Worm (Caenorhabditis elegans) whole organism, L4/young adult: ENCODE data around the gene K06A4.10.

ENCODE experiments used
- dao-5 ChIP-seq: sonication (generic microtip); optimal IDR thresholded peaks from 2 replicates; lab custom pipeline; 2016; ENCODE audit warnings: missing genotype, missing genetic modification characterization, moderate library complexity, missing compliant biosample characterization
- him-1 ChIP-seq: sonication (generic microtip); optimal IDR thresholded peaks from 2 replicates; lab custom pipeline; 2016; ENCODE audit warnings: missing genotype, missing genetic modification reagents, missing genetic modification characterization, missing compliant biosample characterization

DNA sequence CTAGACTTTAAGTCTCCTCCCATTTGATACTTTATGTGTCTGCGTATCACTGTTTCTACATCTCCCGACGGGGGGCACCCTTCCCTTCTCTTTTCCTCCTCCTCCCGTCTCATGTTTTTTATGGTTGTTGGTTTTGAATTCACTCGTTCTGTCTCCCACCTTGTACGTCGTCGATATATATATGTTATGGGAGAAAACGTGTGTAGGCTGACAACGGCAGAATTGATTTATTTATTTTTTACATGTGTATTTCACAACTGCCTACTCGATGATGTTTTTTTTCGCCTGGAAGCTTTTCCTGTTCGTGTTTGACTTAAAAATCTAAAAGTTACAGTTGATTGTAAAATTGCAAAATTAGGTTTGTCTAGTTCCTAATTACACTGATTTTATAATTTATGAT lies 47.1 kb downstream of the K06A4.10 start:
- TF ChIP-seq dao-5 (no peak), him-1 (tag; lab: Kevin White, UChicago) (no peak)
